Worm (Caenorhabditis elegans) whole organism, L3 larva: ENCODE results near the gene T28D6.5.

ENCODE experiments used
- ZK546.5 ChIP-seq: sonication (generic microtip); optimal IDR thresholded peaks from 2 replicates; lab custom pipeline; 2017; ENCODE audit warnings: missing biosample characterization, missing genetic modification characterization
- aly-2 ChIP-seq: fragments of 150-350 bp; optimal IDR thresholded peaks from 2 replicates; lab custom pipeline; 2014; ENCODE audit warnings: missing biosample characterization, missing genetic modification characterization
- ama-1 ChIP-seq: fragments of 150-350 bp; optimal IDR thresholded peaks from 2 replicates; lab custom pipeline; 2018
- ceh-9 ChIP-seq: sonication (generic microtip); optimal IDR thresholded peaks from 2 replicates; lab custom pipeline; 2018; ENCODE audit warnings: missing biosample characterization, missing genetic modification characterization
- egl-27 ChIP-seq: sonication (generic microtip); optimal IDR thresholded peaks from 4 replicates; lab custom pipeline; 2017; ENCODE audit warnings: missing biosample characterization, missing genetic modification reagents, missing genetic modification characterization
- elt-2 ChIP-seq: sonication (generic microtip); optimal IDR thresholded peaks from 2 replicates; lab custom pipeline; 2016; ENCODE audit warnings: missing genetic modification reagents, mild to moderate bottlenecking, missing genetic modification characterization, missing compliant biosample characterization
- fkh-10 ChIP-seq: sonication (generic microtip); optimal IDR thresholded peaks from 2 replicates; lab custom pipeline; 2017; ENCODE audit warnings: missing biosample characterization, missing genetic modification reagents, missing genetic modification characterization
- fos-1 ChIP-seq: fragments of 150-350 bp; optimal IDR thresholded peaks from 2 replicates; lab custom pipeline; 2014; ENCODE audit warnings: missing biosample characterization, missing genetic modification characterization
- jun-1 ChIP-seq: fragments of 150-350 bp; optimal IDR thresholded peaks from 2 replicates; lab custom pipeline; 2014; ENCODE audit warnings: missing biosample characterization, missing genetic modification reagents, missing genetic modification characterization
- nhr-28 ChIP-seq: fragments of 150-350 bp; optimal IDR thresholded peaks from 2 replicates; lab custom pipeline; 2014; ENCODE audit warnings: missing biosample characterization, missing genetic modification characterization
- pha-4 ChIP-seq: fragments of 150-350 bp; optimal IDR thresholded peaks from 2 replicates; lab custom pipeline; 2014; ENCODE audit warnings: missing biosample characterization, missing genetic modification reagents, missing genetic modification characterization
- skn-1 ChIP-seq: fragments of 150-350 bp; optimal IDR thresholded peaks from 2 replicates; lab custom pipeline; 2014; ENCODE audit warnings: missing biosample characterization, missing genetic modification characterization
- ztf-11 ChIP-seq: fragments of 150-350 bp; optimal IDR thresholded peaks from 2 replicates; lab custom pipeline; 2014; ENCODE audit warnings: missing biosample characterization, missing genetic modification characterization

ce11 chrIII:11290554-11290953 is 42.9 kb upstream of the T28D6.5 start, which contains the start of the genes gly-9, mib-1 and smc-3:
- no peak for TF ChIP-seq aly-2 (tag; lab: Kevin White, UChicago)
- no peak for TF ChIP-seq fos-1 (tag; lab: Kevin White, UChicago)
- TF ChIP-seq ZK546.5 (tag; lab: Kevin White, UChicago) = no peak
- no peak for TF ChIP-seq jun-1 (tag; lab: Kevin White, UChicago)
- no peak for TF ChIP-seq ztf-11 (tag; lab: Kevin White, UChicago)
- TF ChIP-seq pha-4 (tag; lab: Kevin White, UChicago) = peak; percentile 71
- no peak for TF ChIP-seq ceh-9 (tag; lab: Kevin White, UChicago)
- no peak for TF ChIP-seq egl-27
- no peak for TF ChIP-seq fkh-10 (GFP tag; lab: Kevin White, UChicago)
- TF ChIP-seq skn-1 = no peak
- no peak for TF ChIP-seq nhr-28 (tag; lab: Kevin White, UChicago)
- TF ChIP-seq elt-2 (tag; lab: Kevin White, UChicago) = no peak
- TF ChIP-seq ama-1 = no peak
